Fruit fly (Drosophila melanogaster): ENCODE results near the gene chinmo.

The chinmo gene

dm6 chr2L:1648677-1649078 is 2.4 kb upstream of the chinmo start (continued):
- TF ChIP-seq Dp (GFP tag; optimal IDR thresholded peaks at IDR 0.05) = no peak
- TF ChIP-seq slou (GFP tag; optimal IDR thresholded peaks at IDR 0.05) = peak; percentile 47
- no peak; the same call in 1 of the 2 replicates for TF ChIP-seq CG7372 (GFP tag; IDR thresholded peaks at IDR 0.05)
- TF ChIP-seq CG17361 (GFP tag; IDR thresholded peaks at IDR 0.05) = no peak
- TF ChIP-seq CG31365 (tag; optimal IDR thresholded peaks at IDR 0.05) = peak; percentile 87
- TF ChIP-seq CG11504 (tag; optimal IDR thresholded peaks at IDR 0.05) = peak; percentile 77
- peak; percentile 80 for TF ChIP-seq fd96Cb (tag; optimal IDR thresholded peaks at IDR 0.05)
- TF ChIP-seq Ssrp (tag; optimal IDR thresholded peaks at IDR 0.05) = peak; percentile 12
- TF ChIP-seq Bgb (GFP tag; IDR thresholded peaks at IDR 0.05; ENCODE audit: partially characterized antibody) = no peak
- TF ChIP-seq Ravus (GFP tag; IDR thresholded peaks at IDR 0.05) = no peak; the same call in 1 of the 2 replicates
- peak; percentile 61 for TF ChIP-seq CG4424 (GFP tag; optimal IDR thresholded peaks at IDR 0.05)
- peak; percentile 96 for TF ChIP-seq Med (GFP tag)
- TF ChIP-seq CG13424 (tag; optimal IDR thresholded peaks at IDR 0.05) = peak; percentile 65
- TF ChIP-seq NfI (GFP tag; optimal IDR thresholded peaks at IDR 0.05) = peak; percentile 55
- TF ChIP-seq tup (GFP tag; optimal IDR thresholded peaks at IDR 0.05) = peak; percentile 60
- no peak for TF ChIP-seq Hmx (GFP tag; optimal IDR thresholded peaks at IDR 0.05)
- peak; percentile 65 for TF ChIP-seq Sry-β (GFP tag; optimal IDR thresholded peaks at IDR 0.05)
- peak; percentile 75 for TF ChIP-seq CG6254 (GFP tag; optimal IDR thresholded peaks at IDR 0.05)
- 0 out of 3 replicates have a peak, but pooled peaks have one; percentile 16 for TF ChIP-seq CG6791 (GFP tag; IDR thresholded peaks at IDR 0.05; ENCODE audit: partially characterized antibody)
- no peak for TF ChIP-seq CG16813 (GFP tag; IDR thresholded peaks at IDR 0.05; ENCODE audit: partially characterized antibody)
- TF ChIP-seq Elba2 (GFP tag; optimal IDR thresholded peaks at IDR 0.05) = no peak
- TF ChIP-seq corto (GFP tag; optimal IDR thresholded peaks at IDR 0.05) = no peak
- peak; percentile 15; the same call in 1 of the 3 replicates for TF ChIP-seq CG11093 (GFP tag; IDR thresholded peaks at IDR 0.05)
- peak; percentile 43; the same call in 1 of the 2 replicates for TF ChIP-seq CG11085 (GFP tag; IDR thresholded peaks at IDR 0.05)
- no peak for TF ChIP-seq Hr3 (GFP tag; optimal IDR thresholded peaks at IDR 0.05)
- TF ChIP-seq salm (tag; optimal IDR thresholded peaks at IDR 0.05) = peak; percentile 87
- TF ChIP-seq lilli (GFP tag; optimal IDR thresholded peaks at IDR 0.05) = peak; percentile 22
- TF ChIP-seq C15 (GFP tag; IDR thresholded peaks at IDR 0.05) = no peak
- no peak for TF ChIP-seq vnd (GFP tag; IDR thresholded peaks at IDR 0.05; ENCODE audit: partially characterized antibody)
- TF ChIP-seq Mad (GFP tag; optimal IDR thresholded peaks at IDR 0.05) = peak; percentile 72
- no peak for TF ChIP-seq nerfin-2 (GFP tag; IDR thresholded peaks at IDR 0.05; ENCODE audit: partially characterized antibody)
- peak; percentile 76 for TF ChIP-seq CG8944 (GFP tag; optimal IDR thresholded peaks at IDR 0.05)
- TF ChIP-seq CG10209 (GFP tag; optimal IDR thresholded peaks at IDR 0.05) = peak; percentile 89
- TF ChIP-seq gce (GFP tag; IDR thresholded peaks at IDR 0.05) = peak; percentile 85; the same call in 2 of the 3 replicates
- peak; percentile 81 for TF ChIP-seq CG12942 (GFP tag; optimal IDR thresholded peaks at IDR 0.05)
- peak; percentile 27; the same call in 1 of the 3 replicates for TF ChIP-seq CG34422 (GFP tag; IDR thresholded peaks at IDR 0.05)
- peak; percentile 86 for TF ChIP-seq maf-S (GFP tag; optimal IDR thresholded peaks at IDR 0.05)
- TF ChIP-seq sc (optimal IDR thresholded peaks at IDR 0.05) = no peak
- peak; percentile 89 for TF ChIP-seq sc (GFP tag; optimal IDR thresholded peaks at IDR 0.05)
- TF ChIP-seq sug (tag; optimal IDR thresholded peaks at IDR 0.05) = no peak
- TF ChIP-seq pfk (GFP tag; optimal IDR thresholded peaks at IDR 0.05) = peak; percentile 66
- TF ChIP-seq CG15269 (tag; optimal IDR thresholded peaks at IDR 0.05) = peak; percentile 55
- TF ChIP-seq onecut (GFP tag; IDR thresholded peaks at IDR 0.05) = peak; percentile 77
- TF ChIP-seq CG17912 (GFP tag; optimal IDR thresholded peaks at IDR 0.05) = peak; percentile 95
- peak; percentile 92 for TF ChIP-seq Sox102F (GFP tag; optimal IDR thresholded peaks at IDR 0.05)
- TF ChIP-seq ab (GFP tag; optimal IDR thresholded peaks at IDR 0.05) = peak; percentile 14
- no peak for TF ChIP-seq bbx (GFP tag; IDR thresholded peaks at IDR 0.05; ENCODE audit: partially characterized antibody)
- peak; percentile 51; the same call in 2 of the 3 replicates for TF ChIP-seq dysf (GFP tag; IDR thresholded peaks at IDR 0.05)
- TF ChIP-seq fd102C (GFP tag; optimal IDR thresholded peaks at IDR 0.05) = peak; percentile 72
- peak; percentile 22 for TF ChIP-seq CG12391 (tag; optimal IDR thresholded peaks at IDR 0.05)
